Fruit fly (Drosophila melanogaster): ENCODE data around the gene CG42717.

The CG42717 gene

dm6 chr3L:15982783-15983432 lies 50.1 kb downstream of the CG42717 start, which contains the start of the genes brm and Arl1 (continued):
- TF ChIP-seq CG8089 (GFP tag; optimal IDR thresholded peaks at IDR 0.05) (peak; percentile 54), CG17912 (GFP tag; optimal IDR thresholded peaks at IDR 0.05) (peak; percentile 98), B-H2 (GFP tag; optimal IDR thresholded peaks at IDR 0.05) (peak; percentile 99), slbo (GFP tag; IDR thresholded peaks at IDR 0.05) (peak; percentile 99), CG1024 (GFP tag; IDR thresholded peaks at IDR 0.05) (peak; percentile 96), CG15601 (tag; optimal IDR thresholded peaks at IDR 0.05) (peak; percentile 97), CG9609 (GFP tag; optimal IDR thresholded peaks at IDR 0.05) (peak; percentile 84), danr (GFP tag; IDR thresholded peaks at IDR 0.05) (peak; percentile 98), tio (GFP tag; optimal IDR thresholded peaks at IDR 0.05) (peak; percentile 97), yki (optimal IDR thresholded peaks at IDR 0.05) (no peak), jumu (GFP tag; optimal IDR thresholded peaks at IDR 0.05) (peak; percentile 70), CG8765 (GFP tag; IDR thresholded peaks at IDR 0.05) (peak; percentile 98), CG3995 (GFP tag; optimal IDR thresholded peaks at IDR 0.05) (peak; percentile 99), CG18619 (GFP tag; optimal IDR thresholded peaks at IDR 0.05) (peak; percentile 98), crol (GFP tag; IDR thresholded peaks at IDR 0.05) (peak; percentile 76), CG13287 (GFP tag; IDR thresholded peaks at IDR 0.05; ENCODE audit: partially characterized antibody) (peak; percentile 72), sr (GFP tag; IDR thresholded peaks at IDR 0.05) (peak; percentile 95), CoRest (tag; optimal IDR thresholded peaks at IDR 0.05) (peak; percentile 99), Lim3 (GFP tag; IDR thresholded peaks at IDR 0.05) (peak; percentile 95), D19B (GFP tag; optimal IDR thresholded peaks at IDR 0.05) (peak; percentile 94), dmrt11E (tag; optimal IDR thresholded peaks at IDR 0.05) (peak; percentile 98), kah (GFP tag; optimal IDR thresholded peaks at IDR 0.05) (peak; percentile 92), ham (GFP tag; IDR thresholded peaks at IDR 0.05) (peak; percentile 98), CG9215 (GFP tag; IDR thresholded peaks at IDR 0.05) (peak; percentile 99), Dp (GFP tag; optimal IDR thresholded peaks at IDR 0.05) (peak; percentile 40), CG17568 (GFP tag; optimal IDR thresholded peaks at IDR 0.05) (no peak), CG18262 (tag; optimal IDR thresholded peaks at IDR 0.05) (peak; percentile 97), vnd (GFP tag; IDR thresholded peaks at IDR 0.05; ENCODE audit: partially characterized antibody) (peak; percentile 49; the same call in 1 of the 3 replicates), CG8944 (GFP tag; optimal IDR thresholded peaks at IDR 0.05) (peak; percentile 78), maf-S (GFP tag; optimal IDR thresholded peaks at IDR 0.05) (peak; percentile 75), E2f2 (GFP tag; IDR thresholded peaks at IDR 0.05) (peak; percentile 86), crp (GFP tag; optimal IDR thresholded peaks at IDR 0.05) (peak in 1 of 2 experiments; percentile 76), CG10959 (GFP tag; IDR thresholded peaks at IDR 0.05) (peak; percentile 97), CG10209 (GFP tag; optimal IDR thresholded peaks at IDR 0.05) (peak; percentile 98), lab (GFP tag; optimal IDR thresholded peaks at IDR 0.05) (peak; percentile 99), kay (GFP tag; optimal IDR thresholded peaks at IDR 0.05) (peak; percentile 99), ems (GFP tag; optimal IDR thresholded peaks at IDR 0.05) (peak; percentile 94), CG33213 (GFP tag; optimal IDR thresholded peaks at IDR 0.05) (peak; percentile 74), CG18011 (GFP tag; optimal IDR thresholded peaks at IDR 0.05) (peak; percentile 92), Fer1 (GFP tag; optimal IDR thresholded peaks at IDR 0.05) (peak; percentile 99), Hr51 (GFP tag; optimal IDR thresholded peaks at IDR 0.05) (peak; percentile 94 to 97), Doc2 (GFP tag; IDR thresholded peaks at IDR 0.05) (peak; percentile 96), Sin3A (optimal IDR thresholded peaks at IDR 0.05) (peak; percentile 63), nom (GFP tag; optimal IDR thresholded peaks at IDR 0.05) (peak; percentile 91), CG10654 (GFP tag; optimal IDR thresholded peaks at IDR 0.05) (peak; percentile 97), NK7.1 (GFP tag; optimal IDR thresholded peaks at IDR 0.05) (peak; percentile 52), lmd (GFP tag; IDR thresholded peaks at IDR 0.05) (peak; percentile 99), CG10147 (GFP tag; optimal IDR thresholded peaks at IDR 0.05) (peak; percentile 99), ERR (GFP tag; optimal IDR thresholded peaks at IDR 0.05) (peak; percentile 69), HmgD (GFP tag; optimal IDR thresholded peaks at IDR 0.05) (peak; percentile 31)

All from whole organism, embryonic.